Worm (Caenorhabditis elegans): ENCODE measurements around the gene daf-18.

DNA sequence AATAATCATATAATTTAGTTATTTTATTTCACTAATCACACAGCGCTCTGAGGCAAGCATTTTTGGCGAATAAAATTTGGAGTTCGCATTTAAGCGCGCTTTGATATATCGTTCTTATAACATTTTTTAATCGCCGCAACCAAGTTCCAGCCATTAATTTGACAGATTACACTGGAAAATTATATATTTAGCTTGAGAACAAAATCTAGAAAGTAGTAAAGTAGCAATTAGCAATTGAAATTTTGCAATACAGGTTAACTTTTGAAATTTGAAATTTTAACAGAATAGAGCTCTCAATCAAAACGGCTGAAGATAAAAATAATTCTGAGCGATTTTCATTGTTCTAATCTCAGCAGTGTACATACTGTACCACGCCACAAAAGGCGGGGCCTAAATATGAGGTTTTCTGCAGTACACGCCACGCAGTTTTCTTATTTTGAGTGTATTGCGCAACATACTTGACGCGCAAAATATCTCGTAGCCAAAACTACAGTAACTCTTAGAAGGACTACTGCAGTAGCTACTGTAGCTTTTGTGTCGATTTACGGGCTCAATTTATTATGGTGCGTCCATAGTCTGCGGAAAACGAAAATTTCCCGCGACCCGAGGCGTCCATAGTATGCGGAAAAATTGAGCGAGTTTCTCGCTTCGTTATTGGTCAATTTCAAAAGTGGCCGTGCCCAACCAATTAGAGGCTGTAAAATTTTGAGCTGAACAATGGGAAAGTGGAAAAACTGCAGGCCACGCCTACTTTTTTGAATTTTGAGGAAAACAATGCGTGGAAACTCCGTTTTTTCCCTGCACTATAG lies 2.3 kb upstream of the daf-18 start:
- TF ChIP-seq lin-1 (GFP tag; IDR thresholded peaks at IDR 0.05) = no peak
- no peak for TF ChIP-seq ama-1 (optimal IDR thresholded peaks at IDR 0.05)
- no peak for TF ChIP-seq egl-27 (tag; optimal IDR thresholded peaks at IDR 0.05)
- no peak for TF ChIP-seq aly-2 (tag; optimal IDR thresholded peaks at IDR 0.05)
- no peak for TF ChIP-seq F44E2.7 (GFP tag; IDR thresholded peaks at IDR 0.05)

All from whole organism, L4 larva.